Worm (Caenorhabditis elegans) whole organism, L4 larva: ENCODE measurements around the gene C16A3.5.

Experiments used
- D1046.2 ChIP-seq: fragments of 200-800 bp; sonication (Bioruptor generic); IDR thresholded peaks from 2 replicates; pipeline ENCODE4 v1.3.6; 2022; ENCODE audit warnings: missing genetic modification characterization, missing compliant biosample characterization
- F10B5.3 ChIP-seq: sonication (generic microtip); optimal IDR thresholded peaks from 2 replicates; lab custom pipeline; 2016; ENCODE audit warnings: mild to moderate bottlenecking, missing genetic modification characterization, missing compliant biosample characterization
- F26F4.8 ChIP-seq: fragments of 200-800 bp; sonication (Bioruptor generic); conservative IDR thresholded peaks from 2 replicates; pipeline ENCODE4 v1.3.6; 2022; ENCODE audit warnings: missing genetic modification characterization, missing compliant biosample characterization
- R02D3.7 ChIP-seq: fragments of 150-350 bp; sonication (generic microtip); optimal IDR thresholded peaks from 3 replicates; lab custom pipeline; 2014; ENCODE audit warnings: missing biosample characterization, missing genetic modification characterization
- ZK546.5 ChIP-seq, 2 experiments: sonication (generic microtip); optimal IDR thresholded peaks; 2 replicates each; lab custom pipeline; 2017; ENCODE audit warnings: missing biosample characterization in 2 of 2, missing genetic modification characterization in 2 of 2
- ama-1 ChIP-seq: fragments of 150-350 bp; optimal IDR thresholded peaks from 2 replicates; lab custom pipeline; 2014; ENCODE audit warnings: inconsistent platforms, mixed read lengths
- ceh-20 ChIP-seq: fragments of 200-800 bp; sonication (Bioruptor generic); IDR thresholded peaks from 2 replicates; pipeline ENCODE4 v1.3.6; 2022; ENCODE audit warnings: missing genetic modification reagents, missing genetic modification characterization, missing compliant biosample characterization
- ceh-62 ChIP-seq: sonication (generic microtip); optimal IDR thresholded peaks from 2 replicates; lab custom pipeline; 2017; ENCODE audit warnings: missing biosample characterization, missing genetic modification characterization
- cey-2 ChIP-seq: sonication (generic microtip); optimal IDR thresholded peaks from 3 replicates; lab custom pipeline; 2017; ENCODE audit warnings: missing genetic modification characterization, mild to moderate bottlenecking, missing compliant biosample characterization, antibody characterized with exemption, borderline replicate concordance; ENCODE audit not compliant: insufficient read depth
- daf-8 ChIP-seq: fragments of 200-800 bp; sonication (Bioruptor generic); IDR thresholded peaks from 2 replicates; pipeline ENCODE4 v1.3.6; 2022; ENCODE audit warnings: missing genetic modification characterization, missing compliant biosample characterization
- dpl-1 ChIP-seq: fragments of 150-350 bp; optimal IDR thresholded peaks from 2 replicates; lab custom pipeline; 2014; ENCODE audit warnings: missing biosample characterization, missing genetic modification reagents, missing genetic modification characterization
- duxl-1 ChIP-seq: sonication (generic microtip); optimal IDR thresholded peaks from 2 replicates; lab custom pipeline; 2016; ENCODE audit warnings: mild to moderate bottlenecking, missing genetic modification characterization, moderate library complexity, missing compliant biosample characterization; ENCODE audit not compliant: poor library complexity
- egl-27 ChIP-seq: sonication (generic microtip); optimal IDR thresholded peaks from 3 replicates; lab custom pipeline; 2017; ENCODE audit warnings: missing biosample characterization, missing genetic modification reagents, missing genetic modification characterization
- egl-43 ChIP-seq: fragments of 200-800 bp; sonication (Bioruptor generic); IDR thresholded peaks from 2 replicates; pipeline ENCODE4 v1.3.6; 2022; ENCODE audit warnings: missing genetic modification reagents, missing genetic modification characterization, missing compliant biosample characterization
- fos-1 ChIP-seq: fragments of 150-350 bp; optimal IDR thresholded peaks from 2 replicates; lab custom pipeline; 2014; ENCODE audit warnings: missing biosample characterization, missing genetic modification characterization
- hif-1 ChIP-seq, 2 experiments: sonication (generic microtip); optimal IDR thresholded peaks; 2 replicates each; lab custom pipeline; 2016 to 2017; ENCODE audit warnings: missing compliant biosample characterization in 2 of 2, missing genetic modification characterization in 2 of 2, missing genetic modification reagents in 2 of 2, missing genotype in 2 of 2, mild to moderate bottlenecking in 1 of 2
- hlh-11 ChIP-seq: fragments of 200-800 bp; sonication (Bioruptor generic); optimal IDR thresholded peaks from 2 replicates; lab custom pipeline; 2018; ENCODE audit warnings: mild to moderate bottlenecking, missing genetic modification characterization, missing compliant biosample characterization
- hmg-1.1 ChIP-seq: fragments of 200-800 bp; sonication (Bioruptor generic); IDR thresholded peaks from 2 replicates; pipeline ENCODE4 v1.3.6; 2022; ENCODE audit warnings: missing genetic modification reagents, missing genetic modification characterization, missing compliant biosample characterization
- jun-1 ChIP-seq: fragments of 150-350 bp; optimal IDR thresholded peaks from 2 replicates; lab custom pipeline; 2014; ENCODE audit warnings: missing biosample characterization, missing genetic modification reagents, missing genetic modification characterization
- lim-7 ChIP-seq: fragments of 200-800 bp; sonication (Bioruptor generic); IDR thresholded peaks from 2 replicates; pipeline ENCODE4 v1.3.6; 2022; ENCODE audit warnings: missing genetic modification characterization, missing compliant biosample characterization
- lin-1 ChIP-seq: fragments of 200-800 bp; sonication (Bioruptor generic); IDR thresholded peaks from 2 replicates; pipeline ENCODE4 v1.3.6; 2022; ENCODE audit warnings: missing genetic modification reagents, missing genetic modification characterization, missing compliant biosample characterization
- lin-13 ChIP-seq: fragments of 150-350 bp; optimal IDR thresholded peaks from 2 replicates; lab custom pipeline; 2014; ENCODE audit warnings: missing biosample characterization, missing genetic modification reagents, missing genetic modification characterization
- lin-15B ChIP-seq: fragments of 150-350 bp; sonication (generic microtip); optimal IDR thresholded peaks from 3 replicates; lab custom pipeline; 2014; ENCODE audit warnings: missing biosample characterization, missing genetic modification characterization
- lin-38 ChIP-seq: fragments of 200-800 bp; sonication (Bioruptor generic); IDR thresholded peaks from 2 replicates; pipeline ENCODE4 v1.3.6; 2022; ENCODE audit warnings: missing genetic modification reagents, missing genetic modification characterization, missing compliant biosample characterization
- lir-3 ChIP-seq: sonication (generic microtip); optimal IDR thresholded peaks from 2 replicates; lab custom pipeline; 2016; ENCODE audit warnings: mild to moderate bottlenecking, missing genetic modification characterization, missing compliant biosample characterization
- lsy-2 ChIP-seq, 2 experiments: fragments of 150-350 bp in 1 of 2; sonication (generic microtip) in 1 of 2; optimal IDR thresholded peaks; 2 replicates each; lab custom pipeline; 2014 to 2017; ENCODE audit warnings: missing biosample characterization in 2 of 2, missing genetic modification characterization in 2 of 2
- mep-1 ChIP-seq: fragments of 150-350 bp; sonication (generic microtip); optimal IDR thresholded peaks from 3 replicates; lab custom pipeline; 2014; ENCODE audit warnings: missing biosample characterization, missing genetic modification characterization
- mes-2 ChIP-seq: sonication (generic microtip); optimal IDR thresholded peaks from 2 replicates; lab custom pipeline; 2016; ENCODE audit warnings: missing genotype, mild to moderate bottlenecking, missing genetic modification characterization, missing compliant biosample characterization; ENCODE audit not compliant: poor library complexity, severe bottlenecking
- mxl-2 ChIP-seq: fragments of 200-800 bp; sonication (Bioruptor generic); conservative IDR thresholded peaks from 2 replicates; pipeline ENCODE4 v1.3.6; 2022; ENCODE audit warnings: missing genetic modification reagents, missing genetic modification characterization, missing compliant biosample characterization
- nhr-10 ChIP-seq: fragments of 150-350 bp; optimal IDR thresholded peaks from 2 replicates; lab custom pipeline; 2014; ENCODE audit warnings: missing biosample characterization, missing genetic modification characterization
- nhr-28 ChIP-seq: fragments of 150-350 bp; optimal IDR thresholded peaks from 2 replicates; lab custom pipeline; 2014; ENCODE audit warnings: missing biosample characterization, missing genetic modification characterization
- nhr-41 ChIP-seq: fragments of 200-800 bp; sonication (Bioruptor generic); IDR thresholded peaks from 2 replicates; pipeline ENCODE4 v1.3.6; 2022; ENCODE audit warnings: missing genetic modification reagents, missing genetic modification characterization, missing compliant biosample characterization
- nhr-76 ChIP-seq: fragments of 150-350 bp; optimal IDR thresholded peaks from 2 replicates; lab custom pipeline; 2014; ENCODE audit warnings: missing biosample characterization, missing genetic modification characterization
- pha-4 ChIP-seq, 2 experiments: fragments of 150-350 bp in 1 of 2; fragments of 200-800 bp in 1 of 2; sonication (Bioruptor generic) in 1 of 2; IDR thresholded peaks in 1 of 2; optimal IDR thresholded peaks in 1 of 2; 2 replicates each; pipeline versions ENCODE4 v1.3.6 to Lab custom; 2014 to 2022; ENCODE audit warnings: missing genetic modification characterization in 2 of 2, missing genetic modification reagents in 2 of 2, missing biosample characterization in 1 of 2, missing compliant biosample characterization in 1 of 2
- php-3 ChIP-seq: fragments of 200-800 bp; sonication (Bioruptor generic); IDR thresholded peaks from 2 replicates; pipeline ENCODE4 v1.3.6; 2022; ENCODE audit warnings: missing genetic modification reagents, missing genetic modification characterization, missing compliant biosample characterization
- pqm-1 ChIP-seq: sonication (generic microtip); optimal IDR thresholded peaks from 2 replicates; lab custom pipeline; 2017; ENCODE audit warnings: missing biosample characterization, missing genetic modification characterization
- rbr-2 ChIP-seq: sonication (generic microtip); optimal IDR thresholded peaks from 2 replicates; lab custom pipeline; 2016; ENCODE audit warnings: missing genotype, missing genetic modification characterization, missing compliant biosample characterization
- saeg-2 ChIP-seq: fragments of 200-800 bp; sonication (Bioruptor generic); IDR thresholded peaks from 2 replicates; pipeline ENCODE4 v1.3.6; 2022; ENCODE audit warnings: missing genetic modification reagents, missing genetic modification characterization, missing compliant biosample characterization
- set-16 ChIP-seq: fragments of 200-800 bp; sonication (Bioruptor generic); IDR thresholded peaks from 2 replicates; pipeline ENCODE4 v1.3.6; 2022; ENCODE audit warnings: missing genetic modification reagents, missing genetic modification characterization, missing compliant biosample characterization
- snpc-1.2 ChIP-seq: fragments of 200-800 bp; sonication (Bioruptor generic); IDR thresholded peaks from 2 replicates; pipeline ENCODE4 v1.3.6; 2022; ENCODE audit warnings: missing genetic modification reagents, missing genetic modification characterization, missing compliant biosample characterization
- snpc-4 ChIP-seq: fragments of 150-350 bp; optimal IDR thresholded peaks from 2 replicates; lab custom pipeline; 2014; ENCODE audit warnings: missing biosample characterization, missing genetic modification characterization
- spr-3 ChIP-seq: fragments of 200-800 bp; sonication (Bioruptor generic); optimal IDR thresholded peaks from 2 replicates; lab custom pipeline; 2018; ENCODE audit warnings: mild to moderate bottlenecking, missing genetic modification characterization, missing compliant biosample characterization
- tag-97 ChIP-seq: fragments of 200-800 bp; sonication (Bioruptor generic); IDR thresholded peaks from 2 replicates; pipeline ENCODE4 v1.3.6; 2022; ENCODE audit warnings: missing genetic modification characterization, missing compliant biosample characterization
- unc-39 ChIP-seq: sonication (generic microtip); optimal IDR thresholded peaks from 2 replicates; lab custom pipeline; 2017; ENCODE audit warnings: missing biosample characterization, missing genetic modification characterization
- unc-62 ChIP-seq, 3 experiments: fragments of 150-350 bp in 1 of 3; sonication (generic microtip); optimal IDR thresholded peaks in 2 of 3; peaks in 1 of 3; 1 replicate in 1 of 3; 2 replicates in 2 of 3; lab custom pipeline; 2014 to 2017; ENCODE audit warnings: missing biosample characterization in 3 of 3, missing genetic modification characterization in 3 of 3, missing genetic modification reagents in 3 of 3, missing genotype in 1 of 3
- zag-1 ChIP-seq: fragments of 150-350 bp; optimal IDR thresholded peaks from 2 replicates; lab custom pipeline; 2014; ENCODE audit warnings: missing biosample characterization, missing genetic modification characterization
- ztf-11 ChIP-seq: fragments of 150-350 bp; optimal IDR thresholded peaks from 2 replicates; lab custom pipeline; 2014; ENCODE audit warnings: missing biosample characterization, missing genetic modification characterization

Gene C16A3.5

ce11 chrIII:6373850-6374474 is 6.6 kb upstream of the C16A3.5 start (continued):
- no peak for TF ChIP-seq lin-13 (GFP tag; lab: Kevin White, UChicago)
- TF ChIP-seq php-3 (GFP tag; lab: Robert Waterston, UW), result peak; percentile 46; the same call in 1 of the 2 replicates
- TF ChIP-seq hmg-1.1 (GFP tag; lab: Robert Waterston, UW), result no peak

ce11 chrIII:6374947-6375415 is 5.6 kb upstream of the C16A3.5 start, which contains the start of the genes rps-13 and nfx-1:
Gene rps-13, minus strand, starts transcription at chrIII:6374997.
Gene nfx-1, plus strand, starts transcription at chrIII:6375379.
- no peak for TF ChIP-seq ztf-11
- TF ChIP-seq spr-3 (GFP tag; lab: Kevin White, UChicago), result no peak
- peak; percentile 68 for TF ChIP-seq hmg-1.1 (GFP tag; lab: Robert Waterston, UW)
- TF ChIP-seq hif-1 (tag; optimal IDR thresholded peaks at IDR 0.05; lab: Kevin White, UChicago), result peak in 1 of 2 experiments; percentile 81
- TF ChIP-seq lin-15B, result peak; percentile 18
- no peak for TF ChIP-seq zag-1 (tag; lab: Kevin White, UChicago)
- peak; percentile 61 for TF ChIP-seq rbr-2 (tag; lab: Kevin White, UChicago)
- TF ChIP-seq mep-1 (tag; lab: Kevin White, UChicago), result peak; percentile 85
- TF ChIP-seq nhr-10, result peak; percentile 41
- TF ChIP-seq lin-1 (GFP tag; lab: Robert Waterston, UW), result no peak
- TF ChIP-seq snpc-4 (tag; lab: Kevin White, UChicago), result no peak
- no peak for TF ChIP-seq tag-97
- TF ChIP-seq lin-38 (GFP tag; lab: Robert Waterston, UW), result peak; percentile 57
- no peak for TF ChIP-seq ceh-62 (tag; lab: Kevin White, UChicago)
- TF ChIP-seq D1046.2 (GFP tag; lab: Robert Waterston, UW), result peak; percentile 98
- TF ChIP-seq unc-39, result no peak
- TF ChIP-seq saeg-2 (GFP tag; lab: Robert Waterston, UW), result no peak
- TF ChIP-seq lim-7 (GFP tag; lab: Robert Waterston, UW), result no peak
- no peak for TF ChIP-seq lir-3
- TF ChIP-seq php-3 (GFP tag; lab: Robert Waterston, UW), result no peak
- peak in 1 of 2 experiments; percentile 90 for TF ChIP-seq unc-62 (GFP tag; optimal IDR thresholded peaks at IDR 0.05 in 1 of 2; lab: Kevin White, UChicago)
- TF ChIP-seq unc-62 (tag; optimal IDR thresholded peaks at IDR 0.05; lab: Kevin White, UChicago), result no peak
- no peak for TF ChIP-seq egl-43
- peak; percentile 82 for TF ChIP-seq mes-2
- TF ChIP-seq ama-1 (lab: Kevin White, UChicago), result no peak
- no peak for TF ChIP-seq jun-1
- peak; percentile 73 for TF ChIP-seq dpl-1 (GFP tag; lab: Kevin White, UChicago)
- peak; percentile 99 for TF ChIP-seq nhr-28
- TF ChIP-seq R02D3.7, result no peak
- TF ChIP-seq F26F4.8 (GFP tag; lab: Robert Waterston, UW), result no peak
- no peak for TF ChIP-seq fos-1
- no peak for TF ChIP-seq ceh-20 (GFP tag; lab: Robert Waterston, UW)
- peak; percentile 70 for TF ChIP-seq hlh-11 (tag; lab: Kevin White, UChicago)
- no peak for TF ChIP-seq nhr-41 (GFP tag; lab: Robert Waterston, UW)
- no peak for TF ChIP-seq ZK546.5 (tag; optimal IDR thresholded peaks at IDR 0.05; lab: Kevin White, UChicago)
- TF ChIP-seq lin-13 (GFP tag; lab: Kevin White, UChicago), result peak; percentile 78
- no peak for TF ChIP-seq mxl-2 (GFP tag; lab: Robert Waterston, UW)
- no peak for TF ChIP-seq snpc-1.2 (GFP tag; lab: Robert Waterston, UW)
- no peak for TF ChIP-seq F10B5.3
- TF ChIP-seq daf-8, result no peak
- no peak for TF ChIP-seq set-16
- no peak for TF ChIP-seq egl-27 (tag; lab: Kevin White, UChicago)
- no peak for TF ChIP-seq duxl-1 (tag; lab: Kevin White, UChicago)
- peak; percentile 96 to 99 for TF ChIP-seq lsy-2 (tag; optimal IDR thresholded peaks at IDR 0.05; lab: Kevin White, UChicago)
- no peak for TF ChIP-seq pha-4 (GFP tag; IDR thresholded peaks at IDR 0.05; lab: Robert Waterston, UW)
- TF ChIP-seq pha-4 (tag; optimal IDR thresholded peaks at IDR 0.05; lab: Kevin White, UChicago), result peak; percentile 97
- peak; percentile 2 for TF ChIP-seq pqm-1 (tag; lab: Kevin White, UChicago)
- TF ChIP-seq cey-2, result no peak
- TF ChIP-seq nhr-76 (tag; lab: Kevin White, UChicago), result no peak
